Worm (Caenorhabditis elegans) whole organism, L3 larva: ENCODE results near the gene col-131.

Experiments
- ceh-28 ChIP-seq: fragments of 150-350 bp; optimal IDR thresholded peaks from 2 replicates; lab custom pipeline; 2014; ENCODE audit warnings: missing biosample characterization, missing genetic modification reagents, missing genetic modification characterization
- elt-2 ChIP-seq: sonication (generic microtip); optimal IDR thresholded peaks from 2 replicates; lab custom pipeline; 2016; ENCODE audit warnings: missing genetic modification reagents, mild to moderate bottlenecking, missing genetic modification characterization, missing compliant biosample characterization
- elt-3 ChIP-seq, 3 experiments: fragments of 150-350 bp in 1 of 3; sonication (generic microtip) in 2 of 3; optimal IDR thresholded peaks; 2 replicates in 2 of 3; 4 replicates in 1 of 3; lab custom pipeline; 2014 to 2017; ENCODE audit warnings: missing biosample characterization in 3 of 3, missing genetic modification characterization in 3 of 3
- fkh-10 ChIP-seq: sonication (generic microtip); optimal IDR thresholded peaks from 2 replicates; lab custom pipeline; 2017; ENCODE audit warnings: missing biosample characterization, missing genetic modification reagents, missing genetic modification characterization
- fkh-2 ChIP-seq: fragments of 150-350 bp; optimal IDR thresholded peaks from 2 replicates; lab custom pipeline; 2014; ENCODE audit warnings: missing biosample characterization, missing genetic modification reagents, missing genetic modification characterization
- jun-1 ChIP-seq: fragments of 150-350 bp; optimal IDR thresholded peaks from 2 replicates; lab custom pipeline; 2014; ENCODE audit warnings: missing biosample characterization, missing genetic modification reagents, missing genetic modification characterization
- nhr-237 ChIP-seq: fragments of 150-350 bp; optimal IDR thresholded peaks from 2 replicates; lab custom pipeline; 2014; ENCODE audit warnings: missing biosample characterization, missing genetic modification characterization
- nhr-77 ChIP-seq: fragments of 150-350 bp; optimal IDR thresholded peaks from 2 replicates; lab custom pipeline; 2014; ENCODE audit warnings: missing biosample characterization, missing genetic modification characterization
- pha-4 ChIP-seq: fragments of 150-350 bp; optimal IDR thresholded peaks from 2 replicates; lab custom pipeline; 2014; ENCODE audit warnings: missing biosample characterization, missing genetic modification reagents, missing genetic modification characterization
- snpc-4 ChIP-seq: fragments of 150-350 bp; optimal IDR thresholded peaks from 2 replicates; lab custom pipeline; 2014; ENCODE audit warnings: missing biosample characterization, missing genetic modification characterization
- tbx-2 ChIP-seq: sonication (generic microtip); optimal IDR thresholded peaks from 2 replicates; lab custom pipeline; 2016; ENCODE audit warnings: mild to moderate bottlenecking, missing genetic modification characterization, missing compliant biosample characterization
- ztf-11 ChIP-seq: fragments of 150-350 bp; optimal IDR thresholded peaks from 2 replicates; lab custom pipeline; 2014; ENCODE audit warnings: missing biosample characterization, missing genetic modification characterization

- TF ChIP-seq elt-3 (tag; optimal IDR thresholded peaks at IDR 0.05; lab: Kevin White, UChicago) (no peak), elt-2 (no peak), jun-1 (tag; lab: Kevin White, UChicago) (no peak), tbx-2 (tag; lab: Kevin White, UChicago) (no peak), nhr-237 (no peak), fkh-10 (GFP tag; lab: Kevin White, UChicago) (no peak), ceh-28 (tag; lab: Kevin White, UChicago) (no peak), pha-4 (no peak), ztf-11 (no peak), fkh-2 (tag; lab: Kevin White, UChicago) (no peak), snpc-4 (tag; lab: Kevin White, UChicago) (no peak), nhr-77 (tag; lab: Kevin White, UChicago) (no peak)
Measured at ce11 chrIV:13070142-13070541, 3.0 kb upstream of the col-131 start, which contains the start of gene scl-7.
